Worm (Caenorhabditis elegans) whole organism, mixed stage, embryonic: ENCODE measurements around the gene Y44A6B.3.

ENCODE experiments used
- ceh-39 ChIP-seq: fragments of 150-350 bp; optimal IDR thresholded peaks from 2 replicates; lab custom pipeline; 2014; ENCODE audit warnings: missing biosample characterization, missing genetic modification characterization
- elt-1 ChIP-seq: sonication (generic microtip); optimal IDR thresholded peaks from 2 replicates; lab custom pipeline; 2017; ENCODE audit warnings: missing genetic modification characterization, mild to moderate bottlenecking, missing compliant biosample characterization, antibody characterized with exemption, moderate library complexity, borderline replicate concordance; ENCODE audit not compliant: insufficient read depth
- lin-32 ChIP-seq: fragments of 200-800 bp; sonication (Bioruptor generic); optimal IDR thresholded peaks from 2 replicates; lab custom pipeline; 2018; ENCODE audit warnings: mild to moderate bottlenecking, missing genetic modification characterization, missing compliant biosample characterization
- nhr-12 ChIP-seq: fragments of 150-350 bp; optimal IDR thresholded peaks from 2 replicates; lab custom pipeline; 2014; ENCODE audit warnings: missing biosample characterization, missing genetic modification characterization
- nhr-237 ChIP-seq: fragments of 150-350 bp; optimal IDR thresholded peaks from 2 replicates; lab custom pipeline; 2014; ENCODE audit warnings: missing biosample characterization, missing genetic modification characterization
- unc-39 ChIP-seq: fragments of 150-350 bp; optimal IDR thresholded peaks from 2 replicates; lab custom pipeline; 2014; ENCODE audit warnings: missing biosample characterization, missing genetic modification characterization
- unc-62 ChIP-seq: fragments of 150-350 bp; optimal IDR thresholded peaks from 2 replicates; lab custom pipeline; 2014; ENCODE audit warnings: missing biosample characterization, missing genetic modification reagents, missing genetic modification characterization
- ztf-11 ChIP-seq: fragments of 150-350 bp; optimal IDR thresholded peaks from 2 replicates; lab custom pipeline; 2014; ENCODE audit warnings: missing biosample characterization, missing genetic modification characterization

DNA sequence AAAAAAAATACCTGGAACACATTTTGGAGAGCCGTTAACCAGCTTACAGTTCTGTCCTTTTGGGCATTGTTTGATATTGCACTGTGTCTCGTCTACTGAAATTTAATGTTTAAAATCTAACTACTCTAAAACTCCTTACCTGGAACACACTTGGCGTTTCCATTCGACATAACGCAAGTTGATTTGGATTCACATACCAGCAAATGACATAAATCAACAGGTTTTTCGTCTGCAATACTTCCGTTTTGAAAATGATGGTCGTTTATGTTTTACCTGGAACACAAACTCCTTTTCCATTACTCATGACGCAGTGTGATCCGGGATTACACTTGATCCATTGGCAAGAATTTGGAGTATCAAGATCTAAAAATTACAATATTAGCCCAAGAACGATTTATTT, 13.0 kb downstream of the Y44A6B.3 start:
- TF ChIP-seq unc-62 (no peak), ztf-11 (no peak), elt-1 (tag; lab: Kevin White, UChicago) (no peak), lin-32 (no peak), ceh-39 (tag; lab: Kevin White, UChicago) (no peak), unc-39 (tag; lab: Kevin White, UChicago) (no peak), nhr-237 (tag; lab: Kevin White, UChicago) (no peak), nhr-12 (tag; lab: Kevin White, UChicago) (no peak)
